Worm (Caenorhabditis elegans): ENCODE results near the gene C34C12.7.

DNA sequence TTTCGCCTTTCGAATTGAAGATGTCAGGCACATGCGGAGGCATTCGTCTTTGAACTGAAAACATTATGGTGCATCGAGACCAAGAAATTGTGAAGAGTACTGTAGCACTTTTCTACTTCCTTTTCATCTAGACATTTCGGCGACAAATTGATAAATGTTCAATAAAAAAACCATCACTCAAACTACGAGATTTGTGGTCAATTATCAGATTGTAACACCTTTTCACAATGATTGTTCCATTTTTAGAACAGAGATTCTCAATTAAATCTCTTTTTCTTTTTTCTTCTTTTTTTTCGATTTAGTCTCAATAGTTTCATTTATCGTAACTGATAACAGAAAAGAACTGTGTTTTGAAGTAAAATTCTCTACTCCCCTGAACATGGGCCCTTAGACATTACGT lies 2.1 kb downstream of the C34C12.7 start:
- TF ChIP-seq ZK546.5 (tag; optimal IDR thresholded peaks at IDR 0.05) (no peak), fkh-10 (GFP tag; optimal IDR thresholded peaks at IDR 0.05) (no peak), unc-130 (GFP tag; optimal IDR thresholded peaks at IDR 0.05) (no peak), D1046.2 (GFP tag; IDR thresholded peaks at IDR 0.05) (no peak), nhr-6 (tag; optimal IDR thresholded peaks at IDR 0.05) (no peak), saeg-2 (GFP tag; IDR thresholded peaks at IDR 0.05) (no peak), unc-62 (GFP tag; optimal IDR thresholded peaks at IDR 0.05 in 1 of 2) (no peak), unc-62 (tag; optimal IDR thresholded peaks at IDR 0.05) (no peak)
